Worm (Caenorhabditis elegans): ENCODE data around the gene F49F1.18.

DNA sequence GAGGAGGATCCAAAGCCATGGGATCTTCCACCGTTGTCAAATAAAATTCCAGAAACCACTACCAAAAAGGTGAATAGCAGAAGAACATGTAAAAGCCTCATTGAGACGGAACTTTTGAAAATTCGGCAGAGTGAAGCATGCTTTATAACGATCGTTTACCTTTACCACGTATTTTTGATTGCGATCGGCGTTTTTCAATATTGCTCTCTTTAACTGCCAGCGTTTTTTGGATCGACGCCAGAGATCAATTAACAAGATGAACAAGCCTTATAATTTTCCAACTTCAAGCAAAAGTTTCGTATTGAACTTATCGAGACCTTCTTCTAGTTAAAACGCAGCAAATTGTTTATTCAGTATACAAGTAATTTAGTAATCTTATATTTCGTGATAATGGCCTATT is 1.1 kb downstream of the F49F1.18 start, which contains the start of gene F49F1.10:
- no peak for TF ChIP-seq W03F9.2 (tag; optimal IDR thresholded peaks at IDR 0.05)
- no peak for TF ChIP-seq dao-5 (tag; optimal IDR thresholded peaks at IDR 0.05)
- no peak for TF ChIP-seq him-1 (tag; optimal IDR thresholded peaks at IDR 0.05)

Measured in whole organism, L4/young adult.